Fruit fly (Drosophila melanogaster): ENCODE measurements around the gene CG31886.

The CG31886 gene

DNA sequence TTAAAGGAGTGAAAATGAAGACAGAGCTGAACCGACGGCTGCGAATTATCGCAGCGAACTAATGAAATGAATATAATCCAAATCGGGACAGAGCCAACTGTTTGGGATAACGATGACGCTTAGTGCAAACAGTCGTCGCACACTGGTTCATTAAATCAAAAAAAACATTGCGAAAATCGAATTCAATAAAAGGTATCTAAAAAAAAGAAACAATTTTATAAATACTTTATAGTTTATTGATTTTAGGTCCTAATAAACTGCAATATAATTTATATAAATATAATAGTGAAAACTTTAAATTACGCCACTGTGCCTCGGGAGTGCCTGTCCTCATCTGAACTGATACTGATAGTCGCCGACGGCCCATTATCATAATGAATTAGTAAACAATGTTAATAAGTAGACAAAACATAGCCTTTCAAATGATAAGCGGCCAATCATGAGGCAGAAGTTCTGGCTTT lies at the start of gene CG31886:
Gene CG31886 (minus strand): TSS at position 51 of the 461 bp plus-strand sequence.
- no peak for TF ChIP-seq CG17801 (GFP tag; optimal IDR thresholded peaks at IDR 0.05; ENCODE audit: partially characterized antibody)

DNA sequence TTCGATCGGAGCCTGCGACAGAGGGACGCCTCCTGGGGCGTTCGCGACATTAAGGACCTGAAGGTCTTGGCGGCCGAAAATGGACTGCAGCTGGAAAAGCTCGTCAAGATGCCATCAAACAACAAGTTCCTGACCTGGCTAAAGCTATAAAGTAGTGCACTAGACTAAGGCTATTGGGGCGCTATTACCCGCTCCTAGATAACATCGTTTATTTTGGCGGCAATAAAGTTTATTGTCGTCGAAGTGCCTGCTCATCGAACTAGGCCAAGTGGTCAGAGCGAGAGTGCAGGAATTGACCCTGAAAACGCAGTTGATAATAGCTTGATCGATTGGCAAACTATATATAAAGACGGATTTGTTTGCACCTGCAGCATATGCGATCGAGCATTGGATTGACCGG lies 39.4 kb upstream of the CG31886 start, which contains the start of gene Try29F:
Gene Try29F (plus strand): TSS at position 301 of the 400 bp plus-strand sequence.
- no peak for TF ChIP-seq CG17801 (GFP tag; optimal IDR thresholded peaks at IDR 0.05; ENCODE audit: partially characterized antibody)

DNA sequence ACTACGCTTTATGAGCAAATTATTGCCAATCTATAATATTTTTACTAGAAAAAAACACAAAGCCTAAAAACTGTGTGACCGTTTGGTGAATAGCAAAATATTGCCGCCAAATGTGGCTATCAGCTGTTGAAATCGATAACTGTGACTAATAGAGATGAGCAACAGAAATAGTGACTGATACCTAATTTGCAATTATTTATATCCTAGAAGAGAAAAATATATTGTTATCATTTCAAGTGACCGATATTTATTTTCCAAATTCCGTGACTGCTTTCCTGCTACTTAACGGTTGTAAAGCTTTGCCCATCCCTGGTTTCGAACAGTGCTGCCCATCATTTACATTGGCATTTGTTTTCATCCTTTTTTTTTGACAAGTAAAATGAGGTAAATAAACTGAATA lies 38.4 kb upstream of the CG31886 start, which contains the start of the genes alien and CG18661:
Gene alien (minus strand): TSS at position 95 of the 400 bp plus-strand sequence.
Gene CG18661 (plus strand): TSS at position 321 of the 400 bp plus-strand sequence.
- TF ChIP-seq CG17801 (GFP tag; optimal IDR thresholded peaks at IDR 0.05; ENCODE audit: partially characterized antibody) = no peak

DNA sequence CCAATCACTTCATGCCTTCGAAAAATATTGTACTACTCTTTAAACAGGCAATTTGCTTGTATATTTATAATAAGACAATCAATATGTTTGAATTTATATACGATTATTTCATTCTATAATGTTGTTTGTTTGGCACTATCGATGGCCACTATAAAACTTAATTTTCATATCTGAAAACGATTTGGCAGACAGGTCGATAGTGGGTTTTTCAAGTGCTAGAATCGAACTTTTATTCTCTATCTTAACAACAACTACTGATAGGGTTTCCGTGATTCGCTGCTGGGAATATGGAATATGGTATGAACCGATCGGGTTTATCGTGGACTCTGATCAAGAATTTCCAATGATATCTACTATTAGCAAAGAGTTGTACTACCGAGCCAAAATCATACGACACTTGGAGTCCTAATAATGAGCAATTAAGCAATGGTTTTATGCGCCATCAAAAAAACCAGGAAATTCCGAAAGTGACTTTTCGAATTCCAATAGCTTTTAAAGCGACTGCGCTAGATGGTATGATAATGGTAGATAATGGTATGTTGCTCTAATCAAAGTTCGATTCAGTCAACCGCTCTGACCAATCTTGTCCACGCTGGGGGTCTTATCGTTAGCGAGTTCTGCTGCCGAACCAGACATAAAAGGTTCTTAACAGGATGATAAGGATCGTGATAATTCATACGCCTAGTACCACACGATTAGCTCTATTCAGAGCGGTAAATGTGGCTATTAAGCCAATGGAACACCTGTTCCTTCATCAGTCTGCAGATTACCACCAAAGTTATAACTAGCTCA lies 35.0 kb upstream of the CG31886 start, which contains the start of gene CG17906:
Gene CG17906 (plus strand): TSS at position 742 of the 792 bp plus-strand sequence.
- TF ChIP-seq CG17801 (GFP tag; optimal IDR thresholded peaks at IDR 0.05; ENCODE audit: partially characterized antibody) = no peak

DNA sequence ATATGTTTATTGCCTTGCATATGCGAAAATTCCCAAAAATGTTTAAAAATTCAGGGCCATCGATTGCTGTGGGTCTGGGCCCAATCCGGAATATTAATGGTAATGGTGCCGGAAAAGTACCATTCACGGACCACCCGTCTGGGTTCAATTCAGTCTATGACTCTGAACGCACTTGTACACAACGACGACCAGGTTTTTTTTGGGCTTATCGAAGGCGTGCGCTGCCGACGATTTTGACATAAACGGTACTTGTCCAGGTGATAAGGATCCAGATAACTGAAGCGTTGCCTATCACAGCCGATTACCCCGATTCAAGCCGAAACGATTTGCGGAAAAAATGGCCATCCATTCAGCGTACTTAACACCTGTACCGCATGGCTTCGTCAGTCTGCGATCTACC lies 32.7 kb upstream of the CG31886 start, which contains the start of gene CG9555:
Gene CG9555 (plus strand): TSS at position 153 of the 400 bp plus-strand sequence.
- no peak for TF ChIP-seq CG17801 (GFP tag; optimal IDR thresholded peaks at IDR 0.05; ENCODE audit: partially characterized antibody)

DNA sequence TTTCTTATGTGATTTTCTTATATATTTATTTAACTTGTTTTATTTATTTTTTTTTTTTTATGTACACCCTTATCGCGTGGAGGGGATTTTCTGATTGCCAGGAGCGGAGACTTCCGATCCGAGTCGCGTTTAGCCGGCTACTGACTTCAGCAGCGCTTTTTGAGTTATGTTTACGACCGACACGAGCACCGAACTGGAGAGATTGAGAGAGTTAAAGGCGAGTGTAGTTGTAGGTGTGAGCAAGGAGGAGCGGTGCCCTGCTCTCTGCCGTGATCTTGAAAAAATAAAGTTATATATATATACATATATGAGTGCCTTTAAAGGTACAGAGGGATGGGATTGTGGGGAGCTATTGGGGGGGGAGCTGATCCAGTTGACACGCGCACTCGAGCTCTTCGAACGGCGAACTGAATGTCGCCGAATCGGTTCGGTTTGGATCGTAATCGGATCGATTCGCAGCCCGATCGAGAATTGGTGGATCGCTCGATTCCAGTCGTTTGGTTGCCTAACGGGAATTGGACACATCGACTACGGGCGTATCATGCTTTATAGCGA lies 30.3 kb upstream of the CG31886 start, which contains the start of gene rost:
Gene rost (minus strand): TSS at position 503 of the 555 bp plus-strand sequence.
- peak; percentile 30 for TF ChIP-seq CG17801 (GFP tag; optimal IDR thresholded peaks at IDR 0.05; ENCODE audit: partially characterized antibody)

DNA sequence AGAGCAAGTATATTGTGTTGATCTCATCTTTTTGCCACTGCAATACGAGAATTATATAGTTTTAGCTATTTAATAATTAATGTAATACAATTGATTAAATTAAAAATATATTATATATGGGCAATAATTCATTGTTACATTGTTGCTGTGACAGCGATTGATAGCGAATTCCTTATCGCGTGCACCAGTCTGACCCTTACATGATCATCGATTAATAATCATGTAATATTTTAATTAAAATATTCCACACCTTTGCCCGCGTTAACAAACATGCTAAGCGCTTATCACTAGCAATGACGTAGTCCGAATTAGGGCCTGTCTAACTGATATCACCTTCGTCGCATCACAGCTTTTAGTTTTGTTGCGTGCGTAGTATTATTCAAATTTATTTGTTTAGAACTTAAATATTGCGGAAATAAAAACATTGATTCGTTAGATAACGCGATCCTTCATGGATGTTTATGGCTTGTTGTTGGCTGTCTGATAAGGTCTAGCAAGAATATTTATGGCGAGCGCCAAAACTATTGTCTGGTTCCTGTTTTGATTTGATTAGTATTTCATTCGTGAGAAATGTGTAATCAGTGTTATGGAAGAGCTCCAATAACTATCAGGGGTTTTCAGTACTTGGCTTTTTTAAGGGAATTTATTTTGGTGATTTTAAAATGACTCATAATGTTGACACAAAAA lies 28.5 kb upstream of the CG31886 start:
- no peak for TF ChIP-seq CG17801 (GFP tag; optimal IDR thresholded peaks at IDR 0.05; ENCODE audit: partially characterized antibody)

DNA sequence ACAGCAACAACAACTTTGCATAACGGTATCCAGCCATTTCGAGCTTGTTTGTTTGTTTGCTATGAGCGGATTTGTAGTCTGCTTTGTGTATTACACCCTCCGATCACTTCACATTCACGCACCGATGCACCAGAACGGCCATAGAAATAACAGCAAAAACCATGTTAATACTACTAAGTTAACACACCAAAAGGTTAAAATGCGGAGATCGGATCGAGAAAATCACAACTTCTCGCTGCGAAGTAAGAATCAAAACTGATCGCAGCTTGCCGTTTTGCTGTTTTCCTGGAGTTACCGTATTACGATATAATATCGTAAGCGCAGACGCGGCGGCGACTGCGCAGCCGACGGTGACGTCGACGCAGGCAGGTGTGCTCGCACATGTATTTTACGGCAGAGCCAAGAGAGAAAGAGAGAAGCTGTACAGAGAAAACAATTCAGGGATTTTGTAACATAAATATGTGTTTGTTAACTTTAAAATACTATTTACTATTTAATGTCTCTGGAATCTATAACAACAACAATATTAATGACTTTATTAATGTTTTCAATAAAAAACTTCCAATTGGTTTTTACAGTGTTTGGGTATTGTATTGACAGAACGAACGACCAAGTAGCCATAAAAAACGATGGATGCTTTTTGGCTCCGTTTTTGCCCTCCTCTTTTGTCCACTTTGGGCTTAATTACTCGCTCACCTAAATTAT lies 25.9 kb upstream of the CG31886 start, which contains the start of gene CG13101:
Gene CG13101 (minus strand): TSS at position 259 of the 705 bp plus-strand sequence.
- peak; percentile 93 for TF ChIP-seq CG17801 (GFP tag; optimal IDR thresholded peaks at IDR 0.05; ENCODE audit: partially characterized antibody)

DNA sequence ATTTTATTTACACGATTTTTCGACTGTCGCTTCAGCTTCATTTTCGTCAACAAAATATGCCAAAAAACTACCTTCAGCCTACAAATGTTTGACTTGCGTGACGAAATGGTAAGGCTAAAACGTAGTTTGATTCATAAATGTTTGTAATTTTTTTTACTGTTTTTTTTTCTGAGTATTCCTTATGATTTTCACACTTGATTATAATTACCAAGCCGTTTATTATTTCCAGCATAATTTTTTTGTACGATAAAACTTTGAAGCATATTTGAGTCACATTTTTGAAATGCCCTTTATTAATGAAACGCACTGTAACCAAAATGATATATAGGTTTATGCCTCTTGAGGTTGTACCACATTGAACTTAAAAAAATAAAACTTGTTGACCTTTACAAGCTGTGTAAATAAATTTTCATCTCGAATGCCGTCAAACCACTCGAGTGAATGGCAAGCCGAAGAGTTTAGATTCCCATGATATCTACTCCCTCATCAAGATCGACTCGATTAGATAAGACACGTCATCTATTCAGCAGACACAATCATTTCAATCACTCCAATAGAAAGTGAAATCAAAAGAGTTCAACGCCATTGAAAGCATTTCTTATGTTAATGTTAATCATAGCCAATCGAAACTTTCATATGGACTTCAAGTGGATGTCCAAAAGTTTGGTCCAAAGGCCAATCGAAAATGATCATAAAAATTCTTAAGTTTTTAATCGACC lies 23.9 kb upstream of the CG31886 start:
- no peak for TF ChIP-seq CG17801 (GFP tag; optimal IDR thresholded peaks at IDR 0.05; ENCODE audit: partially characterized antibody)

DNA sequence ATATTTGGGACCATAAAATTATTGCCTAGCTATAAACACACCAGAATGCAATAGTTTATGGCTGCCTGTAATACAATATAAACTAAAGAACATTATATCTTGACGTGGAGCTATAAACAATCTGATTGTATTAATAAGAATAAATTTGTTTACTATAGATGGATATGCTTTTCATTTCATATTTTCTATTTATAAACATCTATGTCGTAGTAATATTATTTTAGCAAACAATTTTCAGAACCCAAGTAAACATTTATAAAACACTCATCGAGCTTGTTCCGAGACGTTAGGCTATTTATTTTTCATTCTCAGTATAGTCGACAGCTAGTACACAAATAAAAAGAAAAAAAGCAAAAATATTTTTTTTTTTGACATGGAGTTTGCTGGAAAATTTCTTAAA lies 21.5 kb upstream of the CG31886 start, which contains the start of gene CG18662:
Gene CG18662 (plus strand): TSS at position 301 of the 400 bp plus-strand sequence.
- no peak for TF ChIP-seq CG17801 (GFP tag; optimal IDR thresholded peaks at IDR 0.05; ENCODE audit: partially characterized antibody)

DNA sequence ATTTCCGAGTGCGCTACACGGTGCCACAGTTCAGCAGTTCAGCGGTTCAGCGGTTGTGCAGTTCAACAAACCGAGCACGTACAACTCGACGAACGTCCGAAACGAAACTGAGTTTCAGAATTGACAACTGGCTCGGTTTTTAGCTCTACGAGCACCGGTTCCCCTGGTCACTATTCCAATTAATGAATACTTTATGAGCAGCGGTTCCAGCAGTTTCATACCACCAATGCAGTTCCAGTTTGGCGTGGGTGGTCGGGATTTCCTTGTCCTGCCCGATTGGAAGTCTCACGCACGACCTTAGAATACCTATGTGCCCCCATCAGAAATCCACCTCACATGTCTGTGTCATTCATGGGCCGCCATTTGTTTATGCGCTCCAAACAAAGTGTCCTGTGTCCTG lies 16.5 kb upstream of the CG31886 start, which contains the start of gene CG9541:
Gene CG9541 (minus strand): TSS at position 101 of the 400 bp plus-strand sequence.
- TF ChIP-seq CG17801 (GFP tag; optimal IDR thresholded peaks at IDR 0.05; ENCODE audit: partially characterized antibody) = no peak

DNA sequence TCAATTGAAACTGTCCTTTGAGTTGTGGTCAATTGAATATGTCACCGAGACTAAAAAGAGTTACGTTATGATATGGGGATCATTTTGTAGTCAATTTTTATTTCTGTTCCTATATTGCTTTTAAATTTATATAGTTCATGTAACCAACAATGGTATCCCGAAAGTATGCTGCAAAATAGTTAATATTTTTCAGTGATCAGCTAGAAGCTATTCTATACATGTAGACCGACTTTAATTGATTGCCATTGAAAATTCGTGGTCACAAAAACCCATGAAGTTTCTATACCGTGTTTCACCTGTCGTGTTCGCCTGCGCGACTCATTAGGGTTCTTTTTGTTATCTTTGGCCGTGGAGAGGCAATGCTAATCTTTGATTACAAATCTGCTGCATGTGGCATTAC lies 15.7 kb upstream of the CG31886 start:
- no peak for TF ChIP-seq CG17801 (GFP tag; optimal IDR thresholded peaks at IDR 0.05; ENCODE audit: partially characterized antibody)

DNA sequence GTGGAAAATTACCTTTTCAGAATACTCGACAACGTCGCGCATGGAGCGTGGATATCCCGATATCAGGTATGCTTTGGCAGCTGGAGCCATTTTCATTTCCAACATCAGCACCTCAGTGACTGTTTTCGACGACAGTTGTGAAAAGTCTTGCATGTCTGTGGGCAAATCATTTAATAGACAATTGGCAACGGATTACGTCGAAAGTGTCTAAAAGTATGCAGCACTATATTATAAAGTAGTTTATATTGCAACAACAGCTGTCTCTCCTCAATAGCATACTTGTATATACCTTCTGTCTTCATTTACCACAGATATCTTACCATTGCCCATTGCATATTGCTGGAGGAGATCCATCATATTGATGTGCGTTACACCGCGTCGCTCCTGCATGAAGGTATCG lies 14.1 kb upstream of the CG31886 start:
- no peak for TF ChIP-seq CG17801 (GFP tag; optimal IDR thresholded peaks at IDR 0.05; ENCODE audit: partially characterized antibody)

DNA sequence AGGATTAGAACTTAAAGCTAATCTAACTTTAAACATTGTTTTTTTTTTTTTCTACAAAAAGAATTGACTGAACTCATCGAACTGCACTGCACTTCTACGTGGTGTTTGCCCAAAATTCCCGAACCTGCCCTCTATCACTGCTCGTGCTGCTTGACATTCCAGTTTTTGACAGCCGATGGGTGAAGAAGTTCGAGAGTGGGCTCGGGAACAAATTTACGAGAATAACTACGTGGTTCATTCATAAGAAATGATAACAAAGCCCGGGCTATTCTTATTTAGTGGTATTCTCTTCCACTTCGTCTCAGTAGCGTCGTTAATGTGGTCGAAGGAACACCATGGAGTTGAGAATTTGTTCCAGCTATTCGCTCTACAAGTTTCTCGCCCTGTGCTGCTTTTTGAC lies 8.4 kb upstream of the CG31886 start, which contains the start of gene CG18088:
Gene CG18088 (plus strand): TSS at position 301 of the 400 bp plus-strand sequence.
- no peak for TF ChIP-seq CG17801 (GFP tag; optimal IDR thresholded peaks at IDR 0.05; ENCODE audit: partially characterized antibody)
